Worm (Caenorhabditis elegans): Measurements from ENCODE around the gene alh-10.

ce11 chrX:7122655-7123054 is 20.8 kb downstream of the alh-10 start:
- TF ChIP-seq hlh-1 (tag; optimal IDR thresholded peaks at IDR 0.05): no peak
- no peak for TF ChIP-seq lsy-2 (tag; optimal IDR thresholded peaks at IDR 0.05)
- TF ChIP-seq unc-62 (GFP tag; optimal IDR thresholded peaks at IDR 0.05): no peak
- TF ChIP-seq zip-8 (tag; optimal IDR thresholded peaks at IDR 0.05): no peak
- TF ChIP-seq nhr-28 (tag; optimal IDR thresholded peaks at IDR 0.05): no peak
- no peak for TF ChIP-seq nhr-76 (tag; optimal IDR thresholded peaks at IDR 0.05)
- TF ChIP-seq nhr-237 (tag; optimal IDR thresholded peaks at IDR 0.05): no peak
- TF ChIP-seq unc-39 (tag; optimal IDR thresholded peaks at IDR 0.05): no peak
- no peak for TF ChIP-seq lin-13 (tag; optimal IDR thresholded peaks at IDR 0.05)
- no peak for TF ChIP-seq M03D4.4 (tag; optimal IDR thresholded peaks at IDR 0.05)
- TF ChIP-seq snpc-4 (tag; optimal IDR thresholded peaks at IDR 0.05): no peak
